Worm (Caenorhabditis elegans): ENCODE results near the gene ZK899.5.

ZK899.5 gene

ce11 chrX:9452483-9453198 is 8.1 kb downstream of the ZK899.5 start, which contains the start of gene ZK899.3:
ZK899.3 (plus strand) TSS chrX:9453148.
- TF ChIP-seq M03D4.4 (tag; optimal IDR thresholded peaks at IDR 0.05) (no peak), lin-13 (tag; optimal IDR thresholded peaks at IDR 0.05) (no peak), mls-2 (tag; optimal IDR thresholded peaks at IDR 0.05) (no peak), elt-1 (tag; optimal IDR thresholded peaks at IDR 0.05; ENCODE audit: borderline replicate concordance, insufficient read depth) (no peak), mab-5 (tag; optimal IDR thresholded peaks at IDR 0.05) (no peak), ham-2 (GFP tag; optimal IDR thresholded peaks at IDR 0.05) (no peak), drap-1 (GFP tag; optimal IDR thresholded peaks at IDR 0.05) (no peak), ztf-11 (tag; optimal IDR thresholded peaks at IDR 0.05) (no peak), ceh-83 (GFP tag; optimal IDR thresholded peaks at IDR 0.05) (no peak), pha-4 (tag; optimal IDR thresholded peaks at IDR 0.05) (no peak), unc-39 (tag; optimal IDR thresholded peaks at IDR 0.05) (no peak), blmp-1 (tag; optimal IDR thresholded peaks at IDR 0.05) (no peak), hlh-1 (tag; optimal IDR thresholded peaks at IDR 0.05) (no peak), lsy-2 (tag; optimal IDR thresholded peaks at IDR 0.05) (no peak), nhr-2 (tag; optimal IDR thresholded peaks at IDR 0.05) (no peak)

ce11 chrX:9451944-9452453 is 8.7 kb downstream of the ZK899.5 start, which contains the start of gene ZK899.2:
ZK899.2 (minus strand) TSS chrX:9451994.
- peak; percentile 77 for TF ChIP-seq pha-4 (tag; optimal IDR thresholded peaks at IDR 0.05)
- TF ChIP-seq tbx-8 (GFP tag; optimal IDR thresholded peaks at IDR 0.05) = no peak
- TF ChIP-seq nhr-2 (tag; optimal IDR thresholded peaks at IDR 0.05) = peak; percentile 27
- no peak for TF ChIP-seq bed-3 (GFP tag; optimal IDR thresholded peaks at IDR 0.05)
- TF ChIP-seq cnd-1 (tag; optimal IDR thresholded peaks at IDR 0.05) = no peak

- TF ChIP-seq nhr-76 (tag; optimal IDR thresholded peaks at IDR 0.05) (no peak), lin-32 (GFP tag; optimal IDR thresholded peaks at IDR 0.05) (no peak), flh-1 (GFP tag; optimal IDR thresholded peaks at IDR 0.05) (no peak), blmp-1 (tag; optimal IDR thresholded peaks at IDR 0.05) (no peak), ztf-11 (tag; optimal IDR thresholded peaks at IDR 0.05) (no peak), tbx-8 (GFP tag; optimal IDR thresholded peaks at IDR 0.05) (no peak), snpc-4 (tag; optimal IDR thresholded peaks at IDR 0.05) (no peak), nhr-28 (tag; optimal IDR thresholded peaks at IDR 0.05) (no peak), unc-62 (GFP tag; optimal IDR thresholded peaks at IDR 0.05) (no peak), drap-1 (GFP tag; optimal IDR thresholded peaks at IDR 0.05) (no peak), lin-13 (tag; optimal IDR thresholded peaks at IDR 0.05) (no peak), elt-3 (tag; optimal IDR thresholded peaks at IDR 0.05) (no peak), lsy-2 (tag; optimal IDR thresholded peaks at IDR 0.05) (no peak), nhr-2 (tag; optimal IDR thresholded peaks at IDR 0.05) (no peak)
These were observed 11.4 kb downstream of the ZK899.5 start, which contains the start of gene ZK899.7 for ce11 chrX:9449330-9449729. ZK899.7 (minus strand) TSS chrX:9449430.

- TF ChIP-seq lin-13 (tag; optimal IDR thresholded peaks at IDR 0.05) (no peak), ztf-11 (tag; optimal IDR thresholded peaks at IDR 0.05) (no peak), flh-1 (GFP tag; optimal IDR thresholded peaks at IDR 0.05) (no peak), nhr-12 (tag; optimal IDR thresholded peaks at IDR 0.05) (no peak), ceh-83 (GFP tag; optimal IDR thresholded peaks at IDR 0.05) (no peak), nhr-2 (tag; optimal IDR thresholded peaks at IDR 0.05) (no peak), snpc-4 (tag; optimal IDR thresholded peaks at IDR 0.05) (no peak), mep-1 (tag; optimal IDR thresholded peaks at IDR 0.05) (no peak), drap-1 (GFP tag; optimal IDR thresholded peaks at IDR 0.05) (no peak), tbx-8 (GFP tag; optimal IDR thresholded peaks at IDR 0.05) (no peak), mls-2 (tag; optimal IDR thresholded peaks at IDR 0.05) (no peak), unc-62 (GFP tag; optimal IDR thresholded peaks at IDR 0.05) (no peak), elt-1 (tag; optimal IDR thresholded peaks at IDR 0.05; ENCODE audit: borderline replicate concordance, insufficient read depth) (no peak), mab-5 (tag; optimal IDR thresholded peaks at IDR 0.05) (no peak), lsy-2 (tag; optimal IDR thresholded peaks at IDR 0.05) (no peak)
These were observed 14.5 kb downstream of the ZK899.5 start, which contains the start of gene ZK899.1 for ce11 chrX:9446177-9446694. ZK899.1 (plus strand) TSS chrX:9446644.

- TF ChIP-seq flh-1 (GFP tag; optimal IDR thresholded peaks at IDR 0.05) (no peak), ces-1 (GFP tag; optimal IDR thresholded peaks at IDR 0.05) (peak; percentile 40)
These were observed 16.9 kb downstream of the ZK899.5 start for ce11 chrX:9443871-9444270.
